Worm (Caenorhabditis elegans): ENCODE data around the gene mboa-3.

DNA sequence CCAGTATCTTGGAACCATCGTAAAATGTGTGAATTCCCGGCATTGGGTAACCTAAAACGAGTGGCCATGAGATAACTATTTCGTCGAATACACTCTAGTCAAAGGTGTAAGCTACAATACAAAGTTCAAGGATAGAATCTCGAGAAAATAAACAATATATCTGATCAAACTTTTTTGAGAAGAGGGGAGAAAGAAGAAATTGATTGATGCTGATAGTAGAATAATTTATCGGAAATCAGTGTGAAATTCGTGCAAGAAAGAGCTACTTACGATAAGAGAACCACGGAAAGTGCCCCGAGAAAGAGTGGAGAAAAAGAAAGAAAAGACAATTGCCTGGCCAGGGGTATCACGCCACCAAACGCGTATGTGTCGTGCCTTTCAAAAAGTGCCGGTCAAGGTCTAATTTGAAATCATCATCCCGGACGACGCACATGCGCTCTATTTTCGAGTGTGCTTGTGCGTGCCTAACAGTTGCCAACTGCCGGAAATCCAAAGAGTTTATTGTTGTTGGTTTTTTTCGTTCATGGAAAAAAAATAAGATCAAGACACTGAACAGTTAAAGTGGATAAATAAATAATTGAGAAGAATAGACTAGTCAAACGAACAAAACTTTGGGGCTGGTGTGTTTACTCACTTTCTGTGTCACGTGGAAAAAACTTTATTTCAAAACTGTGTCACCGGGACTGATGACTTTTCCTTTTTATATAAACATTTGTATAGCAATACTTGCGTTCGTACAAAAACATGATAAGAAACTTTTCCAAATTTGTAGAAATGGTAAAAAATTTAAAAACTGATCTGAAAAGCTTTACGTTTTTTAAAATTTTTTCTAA, at the start of gene mboa-3:
- TF ChIP-seq T22C8.4 (GFP tag; IDR thresholded peaks at IDR 0.05) = no peak
- no peak for TF ChIP-seq cog-1 (tag; optimal IDR thresholded peaks at IDR 0.05)
- no peak for TF ChIP-seq ztf-23 (GFP tag; IDR thresholded peaks at IDR 0.05)
- no peak for TF ChIP-seq flt-1 (GFP tag; IDR thresholded peaks at IDR 0.05)
- no peak for TF ChIP-seq klf-2 (GFP tag; conservative IDR thresholded peaks at IDR 0.05)
- TF ChIP-seq ztf-29 (GFP tag; IDR thresholded peaks at IDR 0.05) = no peak
- TF ChIP-seq ref-1 (GFP tag; conservative IDR thresholded peaks at IDR 0.05) = no peak
